Fruit fly (Drosophila melanogaster) whole organism, wandering third instar larva: ENCODE data around the gene rgn.

Experiments used
- Jra ChIP-seq: sonication (Bioruptor generic); optimal IDR thresholded peaks from 2 replicates; lab custom pipeline; 2016; ENCODE audit warnings: missing biosample characterization, missing genetic modification characterization
- dl ChIP-seq, 2 experiments: fragments of 175-275, 200-275 bp in 1 of 2; fragments of 200-275 bp in 1 of 2; sonication (Bioruptor generic); optimal IDR thresholded peaks; lab custom pipeline; 2018; ENCODE audit warnings: mild to moderate bottlenecking in 2 of 2, missing biosample characterization in 2 of 2, missing genetic modification characterization in 2 of 2, moderate library complexity in 2 of 2; ENCODE audit not compliant: partially characterized antibody in 2 of 2, insufficient read depth in 1 of 2
- usp ChIP-seq: fragments of >200 bp; optimal IDR thresholded peaks from 2 replicates; lab custom pipeline; 2017; ENCODE audit warnings: missing biosample characterization, missing genetic modification characterization

DNA sequence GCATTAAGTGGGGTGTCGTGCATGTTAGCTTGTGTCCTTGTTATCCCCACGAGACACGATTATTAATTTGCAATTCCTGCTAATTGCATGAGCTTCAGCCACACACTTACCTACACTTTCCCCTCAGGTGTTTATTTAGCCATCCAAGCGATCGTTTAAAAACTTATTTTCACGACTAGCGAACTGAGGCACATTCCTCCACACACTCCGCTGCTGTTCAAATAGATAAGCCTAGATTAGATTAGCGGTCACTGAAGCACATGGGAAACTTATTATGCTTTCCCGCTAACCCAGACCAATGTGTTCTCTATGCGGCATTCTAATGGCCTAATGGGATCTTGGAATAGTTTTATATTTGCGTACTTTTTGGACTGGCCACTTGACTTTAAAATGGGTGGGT is 4.6 kb downstream of the rgn start:
- TF ChIP-seq usp (no peak), dl (GFP tag; optimal IDR thresholded peaks at IDR 0.05; lab: Kevin White, UChicago; ENCODE audit: insufficient read depth in 1 of 2, partially characterized antibody in 2 of 2) (no peak), Jra (GFP tag; lab: Kevin White, UChicago) (no peak)
